Worm (Caenorhabditis elegans) whole organism, L4/young adult: Measurements from ENCODE around the gene F20D6.2.

Experiments used
- W03F9.2 ChIP-seq: fragments of 150-350 bp; optimal IDR thresholded peaks from 2 replicates; lab custom pipeline; 2014; ENCODE audit warnings: missing biosample characterization, missing genetic modification characterization
- dao-5 ChIP-seq: sonication (generic microtip); optimal IDR thresholded peaks from 2 replicates; lab custom pipeline; 2016; ENCODE audit warnings: missing genotype, missing genetic modification characterization, moderate library complexity, missing compliant biosample characterization
- him-1 ChIP-seq: sonication (generic microtip); optimal IDR thresholded peaks from 2 replicates; lab custom pipeline; 2016; ENCODE audit warnings: missing genotype, missing genetic modification reagents, missing genetic modification characterization, missing compliant biosample characterization

DNA sequence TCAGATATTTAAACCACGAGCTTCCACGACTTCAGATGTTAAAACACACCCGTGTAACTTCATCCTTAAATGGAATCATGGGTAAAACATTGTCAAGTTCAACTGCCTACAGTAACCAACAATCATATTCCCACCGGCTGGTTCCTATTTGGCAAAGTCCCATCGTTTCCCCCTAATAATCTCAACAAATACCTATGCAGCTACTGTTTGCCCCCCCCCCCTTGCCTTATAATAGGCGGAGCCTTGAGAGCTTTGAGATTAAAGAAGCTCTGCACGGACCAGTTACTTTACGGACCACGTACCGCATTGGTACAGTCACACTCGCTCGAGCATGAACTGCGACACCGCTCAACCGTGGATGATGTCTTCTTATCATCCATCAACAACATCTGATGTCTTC is 38.8 kb downstream of the F20D6.2 start, which contains the start of gene pax-1:
- no peak for TF ChIP-seq him-1 (tag; lab: Kevin White, UChicago)
- TF ChIP-seq W03F9.2 (tag; lab: Kevin White, UChicago) = no peak
- TF ChIP-seq dao-5 (tag; lab: Kevin White, UChicago) = no peak
